Worm (Caenorhabditis elegans): Measurements from ENCODE around the gene nhr-9.

DNA sequence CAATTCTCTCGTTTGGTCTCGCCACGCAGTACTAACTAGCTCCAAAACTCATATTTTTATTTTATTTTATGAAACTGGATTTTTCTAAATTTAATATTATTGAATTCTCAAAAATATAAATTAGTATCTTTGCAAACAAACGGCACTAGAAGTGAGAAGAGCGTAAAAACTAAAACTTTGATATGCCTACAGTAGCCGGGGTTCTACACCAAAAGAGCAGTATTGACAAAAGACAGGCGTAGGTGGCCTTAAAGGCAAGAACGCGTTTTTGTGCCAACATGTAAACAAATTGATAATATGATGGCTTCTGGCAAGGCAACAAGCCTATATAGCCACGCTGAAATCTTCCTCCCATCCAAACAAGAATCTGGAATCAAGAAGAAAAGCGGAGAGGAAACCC, 32.7 kb upstream of the nhr-9 start, which contains the start of gene R01H2.1:
- TF ChIP-seq hnd-1 (tag; optimal IDR thresholded peaks at IDR 0.05), result no peak
- no peak for TF ChIP-seq B0310.2 (tag; optimal IDR thresholded peaks at IDR 0.05)
- TF ChIP-seq ama-1 (optimal IDR thresholded peaks at IDR 0.05), result no peak
- no peak for TF ChIP-seq aly-1 (tag; optimal IDR thresholded peaks at IDR 0.05)
- no peak for TF ChIP-seq hmbx-1 (tag; optimal IDR thresholded peaks at IDR 0.05)
- TF ChIP-seq tra-4 (tag; optimal IDR thresholded peaks at IDR 0.05), result no peak
- no peak for TF ChIP-seq sea-1 (GFP tag; conservative IDR thresholded peaks at IDR 0.05)
- TF ChIP-seq flt-1 (GFP tag; IDR thresholded peaks at IDR 0.05), result no peak
